Worm (Caenorhabditis elegans): ENCODE measurements around the gene C17C3.24.
"Not testable (repeated sequence)": the region's sequence is repeated elsewhere in the genome, so short reads cannot be mapped to it uniquely, and the experiment has no call there.

The C17C3.24 gene

ce11 chrII:5551517-5551916, 9.9 kb upstream of the C17C3.24 start, which contains the start of gene C17C3.5:
TSS of gene C17C3.5 (plus strand) at chrII:5551817.
- no peak for TF ChIP-seq med-1 (GFP tag; optimal IDR thresholded peaks at IDR 0.05; ENCODE audit: insufficient read depth)
- no peak for TF ChIP-seq T22C8.4 (GFP tag; IDR thresholded peaks at IDR 0.05)
- TF ChIP-seq ref-1 (GFP tag; conservative IDR thresholded peaks at IDR 0.05), result no peak
- TF ChIP-seq tab-1 (GFP tag; IDR thresholded peaks at IDR 0.05), result no peak
- no peak for TF ChIP-seq ztf-23 (GFP tag; IDR thresholded peaks at IDR 0.05)
- no peak for TF ChIP-seq cog-1 (tag; optimal IDR thresholded peaks at IDR 0.05)
- no peak for TF ChIP-seq ztf-29 (GFP tag; IDR thresholded peaks at IDR 0.05)

ce11 chrII:5549746-5550145, 8.2 kb upstream of the C17C3.24 start, which contains the start of gene C17C3.6:
TSS of gene C17C3.6 (plus strand) at chrII:5550046.
- TF ChIP-seq ref-1 (GFP tag; conservative IDR thresholded peaks at IDR 0.05) (no peak), T22C8.4 (GFP tag; IDR thresholded peaks at IDR 0.05) (no peak), med-1 (GFP tag; optimal IDR thresholded peaks at IDR 0.05; ENCODE audit: insufficient read depth) (no peak), ztf-23 (GFP tag; IDR thresholded peaks at IDR 0.05) (no peak), cog-1 (tag; optimal IDR thresholded peaks at IDR 0.05) (no peak)

ce11 chrII:5547442-5547894, 5.9 kb upstream of the C17C3.24 start, which contains the start of gene acdh-2:
TSS of gene acdh-2 (minus strand) at chrII:5547492.
- no peak for TF ChIP-seq ztf-29 (GFP tag; IDR thresholded peaks at IDR 0.05)
- no peak for TF ChIP-seq klf-2 (GFP tag; conservative IDR thresholded peaks at IDR 0.05)
- TF ChIP-seq cog-1 (tag; optimal IDR thresholded peaks at IDR 0.05), result no peak
- no peak for TF ChIP-seq flt-1 (GFP tag; IDR thresholded peaks at IDR 0.05)
- TF ChIP-seq T22C8.4 (GFP tag; IDR thresholded peaks at IDR 0.05), result no peak
- TF ChIP-seq tab-1 (GFP tag; IDR thresholded peaks at IDR 0.05), result no peak
- no peak for TF ChIP-seq med-1 (GFP tag; optimal IDR thresholded peaks at IDR 0.05; ENCODE audit: insufficient read depth)
- no peak for TF ChIP-seq ref-1 (GFP tag; conservative IDR thresholded peaks at IDR 0.05)
- TF ChIP-seq ztf-23 (GFP tag; IDR thresholded peaks at IDR 0.05), result no peak

- TF ChIP-seq ztf-23 (GFP tag; IDR thresholded peaks at IDR 0.05) (no peak), ref-1 (GFP tag; conservative IDR thresholded peaks at IDR 0.05) (no peak), flt-1 (GFP tag; IDR thresholded peaks at IDR 0.05) (no peak), cog-1 (tag; optimal IDR thresholded peaks at IDR 0.05) (no peak), med-1 (GFP tag; optimal IDR thresholded peaks at IDR 0.05; ENCODE audit: insufficient read depth) (no peak), tab-1 (GFP tag; IDR thresholded peaks at IDR 0.05) (no peak), klf-2 (GFP tag; conservative IDR thresholded peaks at IDR 0.05) (no peak), ztf-29 (GFP tag; IDR thresholded peaks at IDR 0.05) (no peak), T22C8.4 (GFP tag; IDR thresholded peaks at IDR 0.05) (no peak)
Observed at ce11 chrII:5544764-5545163, 3.2 kb upstream of the C17C3.24 start, which contains the start of gene ins-13. TSS of gene ins-13 (minus strand) at chrII:5544864.

ce11 chrII:5544145-5544515, 2.5 kb upstream of the C17C3.24 start:
- TF ChIP-seq ztf-29 (GFP tag; IDR thresholded peaks at IDR 0.05), result no peak
- no peak for TF ChIP-seq T22C8.4 (GFP tag; IDR thresholded peaks at IDR 0.05)
- TF ChIP-seq cog-1 (tag; optimal IDR thresholded peaks at IDR 0.05), result no peak
- no peak for TF ChIP-seq med-1 (GFP tag; optimal IDR thresholded peaks at IDR 0.05; ENCODE audit: insufficient read depth)
- TF ChIP-seq flt-1 (GFP tag; IDR thresholded peaks at IDR 0.05), result no peak
- TF ChIP-seq klf-2 (GFP tag; conservative IDR thresholded peaks at IDR 0.05), result no peak
- no peak for TF ChIP-seq ref-1 (GFP tag; conservative IDR thresholded peaks at IDR 0.05)
- no peak for TF ChIP-seq ztf-23 (GFP tag; IDR thresholded peaks at IDR 0.05)
- TF ChIP-seq tab-1 (GFP tag; IDR thresholded peaks at IDR 0.05), result no peak

ce11 chrII:5543476-5544144, 2.0 kb upstream of the C17C3.24 start:
- TF ChIP-seq cog-1 (tag; optimal IDR thresholded peaks at IDR 0.05) (peak; percentile 95), klf-2 (GFP tag; conservative IDR thresholded peaks at IDR 0.05) (no peak; the same call in none of the 2 replicates), flt-1 (GFP tag; IDR thresholded peaks at IDR 0.05) (peak; percentile 93), ref-1 (GFP tag; conservative IDR thresholded peaks at IDR 0.05) (peak; percentile 53; the same call in 1 of the 2 replicates), ztf-29 (GFP tag; IDR thresholded peaks at IDR 0.05) (0 out of 2 replicates have a peak, but pooled peaks have one; percentile 40), tab-1 (GFP tag; IDR thresholded peaks at IDR 0.05) (peak; percentile 82), ztf-23 (GFP tag; IDR thresholded peaks at IDR 0.05) (peak; percentile 84), T22C8.4 (GFP tag; IDR thresholded peaks at IDR 0.05) (peak; percentile 64), med-1 (GFP tag; optimal IDR thresholded peaks at IDR 0.05; ENCODE audit: insufficient read depth) (peak; percentile 60)

ce11 chrII:5540113-5540512, 1.5 kb downstream of the C17C3.24 start, which contains the start of gene hlh-27:
TSS of gene hlh-27 (minus strand) at chrII:5540213.
- TF ChIP-seq cog-1 (tag; optimal IDR thresholded peaks at IDR 0.05); ztf-23 (GFP tag; IDR thresholded peaks at IDR 0.05); T22C8.4 (GFP tag; IDR thresholded peaks at IDR 0.05): not testable (repeated sequence)

- no peak for TF ChIP-seq flt-1 (GFP tag; IDR thresholded peaks at IDR 0.05)
- no peak for TF ChIP-seq T22C8.4 (GFP tag; IDR thresholded peaks at IDR 0.05)
- no peak for TF ChIP-seq ztf-23 (GFP tag; IDR thresholded peaks at IDR 0.05)
- TF ChIP-seq klf-2 (GFP tag; conservative IDR thresholded peaks at IDR 0.05), result no peak
- no peak for TF ChIP-seq tab-1 (GFP tag; IDR thresholded peaks at IDR 0.05)
- no peak for TF ChIP-seq ref-1 (GFP tag; conservative IDR thresholded peaks at IDR 0.05)
- no peak for TF ChIP-seq med-1 (GFP tag; optimal IDR thresholded peaks at IDR 0.05; ENCODE audit: insufficient read depth)
- TF ChIP-seq cog-1 (tag; optimal IDR thresholded peaks at IDR 0.05), result no peak
- TF ChIP-seq ztf-29 (GFP tag; IDR thresholded peaks at IDR 0.05), result no peak
Observed at ce11 chrII:5537524-5537923, 4.1 kb downstream of the C17C3.24 start, which contains the start of gene C17C3.11. TSS of gene C17C3.11 (plus strand) at chrII:5537824.

- TF ChIP-seq ztf-23 (GFP tag; IDR thresholded peaks at IDR 0.05), result no peak
Observed at ce11 chrII:5537078-5537477, 4.5 kb downstream of the C17C3.24 start.

- TF ChIP-seq cog-1 (tag; optimal IDR thresholded peaks at IDR 0.05); klf-2 (GFP tag; conservative IDR thresholded peaks at IDR 0.05); ref-1 (GFP tag; conservative IDR thresholded peaks at IDR 0.05): not testable (repeated sequence)
Observed at ce11 chrII:5534939-5535338, 6.6 kb downstream of the C17C3.24 start, which contains the start of gene hlh-25. TSS of gene hlh-25 (plus strand) at chrII:5535239.
